Fruit fly (Drosophila melanogaster): ENCODE results near the gene CG14322.

The CG14322 gene

DNA sequence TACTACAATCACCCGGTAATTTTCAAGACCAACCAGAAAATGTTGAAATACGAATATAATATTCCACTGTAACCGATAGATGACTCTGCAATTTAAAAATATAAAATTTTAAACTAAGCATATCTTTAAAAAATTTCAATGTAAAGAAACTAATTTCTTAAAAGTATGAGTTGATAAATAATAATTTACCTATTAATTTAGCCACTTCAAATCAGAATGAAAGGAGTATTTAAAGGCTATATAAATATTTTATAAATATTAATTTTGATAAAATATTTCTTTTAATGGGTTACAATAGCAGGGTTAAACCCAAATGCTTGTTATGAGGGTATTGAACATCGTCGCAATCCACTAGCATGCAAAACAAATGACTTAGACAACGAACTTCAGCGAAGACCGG, 35.6 kb upstream of the CG14322 start (continued):
- TF ChIP-seq exex (tag; optimal IDR thresholded peaks at IDR 0.05) = no peak
- peak; percentile 20 for TF ChIP-seq Oli (tag; optimal IDR thresholded peaks at IDR 0.05)

DNA sequence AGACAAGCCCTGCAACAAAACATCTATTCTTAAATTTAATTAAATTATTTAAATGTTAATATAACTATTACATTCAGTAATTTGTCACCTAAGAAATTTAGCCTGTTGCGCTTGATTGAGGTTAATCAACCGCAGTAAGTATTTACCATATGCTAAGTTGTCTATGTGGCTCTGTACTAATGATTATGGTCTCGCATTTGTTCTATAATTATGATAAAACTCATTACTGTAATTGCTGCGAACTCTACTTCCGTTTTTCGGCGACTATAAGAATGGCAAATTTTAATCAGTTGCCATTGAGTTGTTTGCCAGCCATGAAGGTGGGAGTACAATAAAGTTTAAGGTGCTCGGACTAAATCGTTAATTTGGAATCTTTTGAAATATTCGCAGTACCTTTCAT, 34.9 kb upstream of the CG14322 start, which contains the start of gene CG34281:
CG34281 (plus strand) TSS at position 301 of the 400 bp plus-strand sequence.
- TF ChIP-seq hb (GFP tag; IDR thresholded peaks at IDR 0.05; ENCODE audit: partially characterized antibody) = no peak
- TF ChIP-seq klu (GFP tag; IDR thresholded peaks at IDR 0.05) = no peak
- TF ChIP-seq B-H2 (GFP tag; optimal IDR thresholded peaks at IDR 0.05) = no peak
- no peak for TF ChIP-seq Hr39 (optimal IDR thresholded peaks at IDR 0.05)
- no peak for TF ChIP-seq CG8478 (optimal IDR thresholded peaks at IDR 0.05)
- no peak for TF ChIP-seq CG12104 (GFP tag; optimal IDR thresholded peaks at IDR 0.05)
- no peak for TF ChIP-seq zf30C (GFP tag; optimal IDR thresholded peaks at IDR 0.05)
- TF ChIP-seq CG15696 (tag; optimal IDR thresholded peaks at IDR 0.05) = no peak
- no peak for TF ChIP-seq Hand (GFP tag; optimal IDR thresholded peaks at IDR 0.05)
- TF ChIP-seq CG9932 (GFP tag; IDR thresholded peaks at IDR 0.05) = no peak

DNA sequence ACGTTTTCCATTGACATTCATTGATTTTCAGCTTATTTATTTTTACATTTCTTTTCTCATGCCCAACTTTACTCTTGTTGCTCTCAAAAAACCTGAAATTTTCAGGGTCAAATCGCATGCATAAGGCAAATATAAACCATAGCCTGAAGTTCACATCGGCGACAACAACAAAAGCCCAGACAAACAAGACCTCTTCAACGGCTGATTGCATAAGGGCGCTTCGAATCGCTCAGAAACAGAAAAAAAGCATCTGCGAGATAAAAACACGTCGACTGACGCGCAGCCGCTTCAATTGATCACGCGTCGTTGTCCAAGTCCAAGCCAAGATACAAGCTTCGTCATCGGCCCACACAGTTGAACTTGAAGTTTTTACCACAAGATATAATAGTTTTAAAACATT, 33.9 kb upstream of the CG14322 start, which contains the start of gene CG14327:
CG14327 (plus strand) TSS at position 161 of the 400 bp plus-strand sequence.
- TF ChIP-seq CG31441 (GFP tag; IDR thresholded peaks at IDR 0.05) = no peak
- no peak for TF ChIP-seq CG12659 (GFP tag; optimal IDR thresholded peaks at IDR 0.05)
- peak in 1 of 2 experiments; percentile 79 for TF ChIP-seq Pdp1 (GFP tag; optimal IDR thresholded peaks at IDR 0.05)
- TF ChIP-seq Awh (GFP tag; IDR thresholded peaks at IDR 0.05) = 0 out of 2 replicates have a peak, but pooled peaks have one; percentile 37
- no peak for TF ChIP-seq Sin3A (optimal IDR thresholded peaks at IDR 0.05)
- TF ChIP-seq Fer2 (tag; optimal IDR thresholded peaks at IDR 0.05) = no peak
- no peak for TF ChIP-seq nmo (GFP tag; optimal IDR thresholded peaks at IDR 0.05)
- TF ChIP-seq nom (GFP tag; optimal IDR thresholded peaks at IDR 0.05) = peak; percentile 47
- TF ChIP-seq CG4328 (GFP tag; optimal IDR thresholded peaks at IDR 0.05) = no peak
- 0 out of 4 replicates have a peak, but pooled peaks have one; percentile 38 for TF ChIP-seq chinmo (GFP tag; IDR thresholded peaks at IDR 0.05; ENCODE audit: partially characterized antibody)
- 0 out of 3 replicates have a peak, but pooled peaks have one; percentile 25 for TF ChIP-seq so (GFP tag; IDR thresholded peaks at IDR 0.05)
- TF ChIP-seq CG11085 (GFP tag; IDR thresholded peaks at IDR 0.05) = no peak
- peak; percentile 32 for TF ChIP-seq oc (tag; optimal IDR thresholded peaks at IDR 0.05)

DNA sequence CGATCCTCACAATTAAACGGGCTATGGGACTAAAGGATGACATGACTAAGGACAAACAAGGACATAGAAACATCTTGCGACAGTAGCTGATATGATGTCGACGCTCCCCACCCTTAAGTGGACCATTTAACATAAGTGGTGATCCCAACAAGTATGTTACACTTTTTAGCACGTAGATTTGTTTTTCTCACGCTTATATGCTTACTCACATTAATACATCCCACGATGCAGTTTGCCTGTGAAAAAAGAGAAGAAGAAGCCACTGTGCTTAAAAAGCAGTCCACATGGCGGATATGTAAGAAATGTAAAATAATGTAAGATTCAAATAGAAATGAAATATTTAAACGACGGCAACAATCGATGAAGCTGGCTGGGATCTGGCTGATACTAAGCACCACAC, 32.4 kb upstream of the CG14322 start:
- TF ChIP-seq hth (optimal IDR thresholded peaks at IDR 0.05) (no peak), Spps (tag; optimal IDR thresholded peaks at IDR 0.05) (no peak), CTCF (GFP tag; optimal IDR thresholded peaks at IDR 0.05) (peak; percentile 59), CG15073 (GFP tag; optimal IDR thresholded peaks at IDR 0.05) (peak; percentile 82), insv (GFP tag; optimal IDR thresholded peaks at IDR 0.05) (peak in 1 of 2 experiments; percentile 10), lola (GFP tag; optimal IDR thresholded peaks at IDR 0.05) (peak in 1 of 3 experiments; percentile 41), eve (GFP tag; optimal IDR thresholded peaks at IDR 0.05) (peak in 1 of 2 experiments; percentile 52), Lhr (GFP tag; optimal IDR thresholded peaks at IDR 0.05) (no peak), CG17385 (GFP tag; optimal IDR thresholded peaks at IDR 0.05) (peak; percentile 64), CG17361 (GFP tag; IDR thresholded peaks at IDR 0.05) (no peak), CG6813 (GFP tag; optimal IDR thresholded peaks at IDR 0.05) (no peak), CG31365 (tag; optimal IDR thresholded peaks at IDR 0.05) (peak; percentile 76), Elba2 (GFP tag; optimal IDR thresholded peaks at IDR 0.05) (no peak), stwl (tag; optimal IDR thresholded peaks at IDR 0.05) (peak; percentile 21), CG1647 (GFP tag; optimal IDR thresholded peaks at IDR 0.05) (no peak), Gug (GFP tag; IDR thresholded peaks at IDR 0.05) (no peak), CG2199 (GFP tag; IDR thresholded peaks at IDR 0.05) (0 out of 3 replicates have a peak, but pooled peaks have one; percentile 16), CG7987 (GFP tag; optimal IDR thresholded peaks at IDR 0.05) (no peak), Camta (GFP tag; optimal IDR thresholded peaks at IDR 0.05) (no peak), CG30020 (tag; optimal IDR thresholded peaks at IDR 0.05) (no peak), nom (GFP tag; optimal IDR thresholded peaks at IDR 0.05) (no peak), cg (GFP tag; optimal IDR thresholded peaks at IDR 0.05) (no peak), CG3281 (GFP tag; optimal IDR thresholded peaks at IDR 0.05) (no peak), vvl (GFP tag; IDR thresholded peaks at IDR 0.05) (0 out of 2 replicates have a peak, but pooled peaks have one; percentile 10)
